Fruit fly (Drosophila melanogaster) whole organism: ENCODE measurements around the gene Mtp.

Experiments
- CG8478 ChIP-seq: fragments of >200 bp; optimal IDR thresholded peaks from 2 replicates; lab custom pipeline; 2018; ENCODE audit warnings: inconsistent platforms
- Dll ChIP-seq: fragments of >200 bp; optimal IDR thresholded peaks from 2 replicates; lab custom pipeline; 2017
- usp ChIP-seq: fragments of >200 bp; optimal IDR thresholded peaks from 2 replicates; lab custom pipeline; 2017; ENCODE audit warnings: missing biosample characterization, missing genetic modification characterization, mixed read lengths

- TF ChIP-seq usp = no peak
- no peak for TF ChIP-seq Dll
- TF ChIP-seq CG8478 = no peak
Observed at dm6 chr2L:20923088-20923571, 454 bp upstream of the Mtp start.
